Worm (Caenorhabditis elegans): ENCODE measurements around the gene ZK892.4.

The ZK892.4 gene

DNA sequence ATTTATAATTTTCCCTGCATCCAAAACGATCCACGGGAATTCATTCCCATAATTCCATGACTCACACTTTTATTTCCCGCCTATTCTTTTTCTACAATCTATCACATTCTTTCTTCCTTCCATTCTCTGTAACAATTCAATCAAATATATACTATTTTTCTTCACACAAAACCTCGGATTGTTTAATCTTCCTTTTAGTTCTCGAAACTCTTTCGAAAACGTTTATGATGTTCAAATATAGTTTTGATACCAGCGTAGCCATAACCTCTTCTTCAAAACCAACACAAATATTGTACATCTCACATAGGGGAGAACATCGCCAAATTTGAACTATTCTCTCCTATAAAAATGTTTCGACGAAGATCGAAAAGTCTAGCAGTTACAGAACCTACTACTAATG is 15.6 kb upstream of the ZK892.4 start, which contains the start of gene lec-3:
TSS of gene lec-3 (plus strand) at position 301 of the 400 bp plus-strand sequence.
- TF ChIP-seq snpc-4 (tag; optimal IDR thresholded peaks at IDR 0.05) (no peak), lin-35 (GFP tag; optimal IDR thresholded peaks at IDR 0.05) (no peak), sox-4 (tag; optimal IDR thresholded peaks at IDR 0.05) (no peak), zip-4 (GFP tag; optimal IDR thresholded peaks at IDR 0.05) (no peak), ces-1 (GFP tag; optimal IDR thresholded peaks at IDR 0.05) (no peak), sptf-1 (tag; optimal IDR thresholded peaks at IDR 0.05) (no peak), ceh-8 (GFP tag; optimal IDR thresholded peaks at IDR 0.05) (no peak), pag-3 (tag; optimal IDR thresholded peaks at IDR 0.05; ENCODE audit: borderline replicate concordance, insufficient read depth) (no peak), aly-2 (tag; optimal IDR thresholded peaks at IDR 0.05) (no peak), lin-13 (GFP tag; optimal IDR thresholded peaks at IDR 0.05) (no peak), irx-1 (tag; optimal IDR thresholded peaks at IDR 0.05) (no peak), fkh-10 (GFP tag; optimal IDR thresholded peaks at IDR 0.05) (no peak), hlh-4 (tag; optimal IDR thresholded peaks at IDR 0.05) (no peak)

DNA sequence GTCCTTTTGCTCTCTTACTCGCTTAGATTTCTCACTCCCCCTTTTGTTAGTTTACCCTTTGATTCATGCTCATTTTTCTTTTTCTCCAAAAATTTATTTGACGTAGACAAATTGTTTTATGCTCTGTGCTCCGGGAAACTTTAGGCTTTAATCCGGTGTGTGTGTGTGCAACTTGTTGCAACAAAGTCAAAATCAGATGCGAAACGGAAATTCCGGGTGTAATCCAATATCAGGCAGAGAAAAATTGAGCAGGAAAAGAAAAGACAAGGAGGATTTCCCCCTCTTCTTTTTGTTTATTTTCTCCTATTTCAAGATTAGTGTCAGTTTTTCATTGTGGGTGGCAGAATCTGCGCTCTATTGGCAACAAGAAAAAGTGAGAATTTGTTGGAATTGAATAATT is 13.9 kb upstream of the ZK892.4 start:
- TF ChIP-seq fkh-10 (GFP tag; optimal IDR thresholded peaks at IDR 0.05) = peak; percentile 89
- TF ChIP-seq tbx-2 (tag; optimal IDR thresholded peaks at IDR 0.05) = peak; percentile 30
- TF ChIP-seq lin-14 (GFP tag; optimal IDR thresholded peaks at IDR 0.05) = peak; percentile 67
- TF ChIP-seq hpl-2 (GFP tag; optimal IDR thresholded peaks at IDR 0.05) = no peak

DNA sequence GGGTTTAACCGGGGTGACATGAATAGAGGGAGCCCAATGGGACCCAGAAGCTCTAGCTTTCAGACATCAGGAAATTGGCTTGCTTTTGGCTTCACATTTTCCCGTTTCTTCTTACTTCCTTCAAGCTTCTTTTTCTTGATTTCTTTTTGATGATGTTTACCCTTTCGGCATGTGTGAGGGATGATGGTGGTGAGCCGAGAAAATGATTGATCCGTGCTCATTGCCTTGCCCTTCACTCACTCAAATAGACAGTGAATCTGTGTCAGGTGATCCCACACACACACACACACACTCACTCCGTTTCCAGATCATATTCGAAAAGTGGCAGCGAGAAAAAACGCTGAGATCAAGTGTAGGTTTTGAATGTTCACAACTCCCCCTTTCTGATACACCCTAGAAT is 11.7 kb upstream of the ZK892.4 start:
- no peak for TF ChIP-seq aly-2 (tag; optimal IDR thresholded peaks at IDR 0.05)
- TF ChIP-seq nhr-77 (tag; optimal IDR thresholded peaks at IDR 0.05) = no peak
- no peak for TF ChIP-seq ces-1 (GFP tag; optimal IDR thresholded peaks at IDR 0.05)
- no peak for TF ChIP-seq efl-1 (optimal IDR thresholded peaks at IDR 0.05)
- TF ChIP-seq efl-1 (GFP tag; optimal IDR thresholded peaks at IDR 0.05 in 1 of 2) = peak in 1 of 2 experiments; percentile 28

DNA sequence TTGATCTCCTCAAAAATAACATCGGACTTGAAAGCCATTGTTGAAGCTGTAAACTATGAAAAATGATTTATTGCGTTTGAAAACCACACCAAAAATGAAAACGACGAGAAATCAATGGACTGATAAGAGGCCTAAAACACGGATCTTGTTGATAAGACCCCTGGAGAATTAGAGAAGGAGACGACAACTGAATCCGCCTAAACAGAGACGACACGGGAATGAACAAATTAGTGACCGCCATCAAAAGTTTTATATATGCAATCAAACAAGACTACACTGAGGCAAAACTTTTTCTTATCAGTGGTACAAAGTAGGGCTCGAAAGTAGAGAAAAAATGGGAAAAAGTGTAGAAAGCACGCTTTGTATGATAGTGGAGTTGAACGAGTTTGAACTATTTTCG is 5.3 kb upstream of the ZK892.4 start, which contains the start of gene nlt-1:
TSS of gene nlt-1 (minus strand) at position 78 of the 400 bp plus-strand sequence.
- peak; percentile 60 for TF ChIP-seq blmp-1 (tag; optimal IDR thresholded peaks at IDR 0.05)
- TF ChIP-seq elt-3 (tag; optimal IDR thresholded peaks at IDR 0.05) = peak in 1 of 6 experiments; percentile 41
- TF ChIP-seq nhr-11 (tag; optimal IDR thresholded peaks at IDR 0.05) = no peak
- TF ChIP-seq hlh-4 (tag; optimal IDR thresholded peaks at IDR 0.05) = no peak
- peak; percentile 62 for TF ChIP-seq pqm-1 (tag; optimal IDR thresholded peaks at IDR 0.05)
- peak; percentile 25 for TF ChIP-seq nhr-90 (tag; optimal IDR thresholded peaks at IDR 0.05; ENCODE audit: poor library complexity)
- TF ChIP-seq ceh-8 (GFP tag; optimal IDR thresholded peaks at IDR 0.05) = no peak
- TF ChIP-seq nhr-28 (tag; optimal IDR thresholded peaks at IDR 0.05) = no peak
- peak in 1 of 2 experiments; percentile 58 for TF ChIP-seq lin-35 (GFP tag; optimal IDR thresholded peaks at IDR 0.05)
- TF ChIP-seq rnt-1 (tag; optimal IDR thresholded peaks at IDR 0.05) = no peak
- no peak for TF ChIP-seq lin-15B (tag; optimal IDR thresholded peaks at IDR 0.05)
- TF ChIP-seq fkh-8 (tag; optimal IDR thresholded peaks at IDR 0.05) = no peak
- TF ChIP-seq nhr-237 (tag; optimal IDR thresholded peaks at IDR 0.05) = no peak
- TF ChIP-seq elt-2 (tag; optimal IDR thresholded peaks at IDR 0.05) = peak; percentile 95
- TF ChIP-seq sup-37 (GFP tag; optimal IDR thresholded peaks at IDR 0.05) = no peak
- no peak for TF ChIP-seq C16A3.4 (tag; optimal IDR thresholded peaks at IDR 0.05)
- no peak for TF ChIP-seq efl-1 (optimal IDR thresholded peaks at IDR 0.05)
- peak in 1 of 2 experiments; percentile 2 for TF ChIP-seq efl-1 (GFP tag; optimal IDR thresholded peaks at IDR 0.05 in 1 of 2)
- no peak for TF ChIP-seq efl-3 (GFP tag; optimal IDR thresholded peaks at IDR 0.05)
- TF ChIP-seq aly-2 (tag; optimal IDR thresholded peaks at IDR 0.05) = no peak
- no peak for TF ChIP-seq ets-5 (GFP tag; IDR thresholded peaks at IDR 0.05)
- TF ChIP-seq lin-39 (tag; optimal IDR thresholded peaks at IDR 0.05) = no peak
- no peak for TF ChIP-seq swsn-7 (tag; optimal IDR thresholded peaks at IDR 0.05)
- TF ChIP-seq nhr-85 (tag) = no peak
- TF ChIP-seq nhr-71 (tag; optimal IDR thresholded peaks at IDR 0.05) = peak; percentile 38
- TF ChIP-seq nhr-19 (GFP tag; conservative IDR thresholded peaks at IDR 0.05) = 0 out of 2 replicates have a peak, but pooled peaks have one; percentile 2
- TF ChIP-seq tlp-1 (tag; optimal IDR thresholded peaks at IDR 0.05) = peak; percentile 59
- no peak for TF ChIP-seq zag-1 (tag; optimal IDR thresholded peaks at IDR 0.05)
- TF ChIP-seq lsy-2 (tag; optimal IDR thresholded peaks at IDR 0.05) = peak in 1 of 2 experiments; percentile 31
- TF ChIP-seq nhr-20 (tag; optimal IDR thresholded peaks at IDR 0.05) = peak; percentile 66
- no peak for TF ChIP-seq dsc-1 (tag; optimal IDR thresholded peaks at IDR 0.05)
- TF ChIP-seq ztf-11 (tag; optimal IDR thresholded peaks at IDR 0.05) = no peak
- no peak for TF ChIP-seq alr-1 (tag; optimal IDR thresholded peaks at IDR 0.05; ENCODE audit: borderline replicate concordance)
